Fruit fly (Drosophila melanogaster) whole organism, embryonic: ENCODE measurements around the gene RpS28a.

ENCODE experiments used
- Abd-B ChIP-seq: fragments of 200-800 bp; sonication (Bioruptor generic); optimal IDR thresholded peaks from 2 replicates; lab custom pipeline; 2018; ENCODE audit warnings: missing biosample characterization, mild to moderate bottlenecking, missing genetic modification characterization, moderate library complexity
- CG12659 ChIP-seq: fragments of 200-800 bp; sonication (Bioruptor generic); optimal IDR thresholded peaks from 3 replicates; lab custom pipeline; 2017; ENCODE audit warnings: mild to moderate bottlenecking, missing biosample characterization, missing genetic modification reagents, missing genetic modification characterization
- CG6175 ChIP-seq: fragments of 200-800 bp; sonication (Bioruptor generic); IDR thresholded peaks from 3 replicates; pipeline ENCODE4 v1.3.6; 2022; ENCODE audit warnings: missing biosample characterization, missing genetic modification characterization
- Ets97D ChIP-seq: fragments of 200-800 bp; sonication (Bioruptor generic); optimal IDR thresholded peaks from 3 replicates; lab custom pipeline; 2016; ENCODE audit warnings: missing biosample characterization, missing genetic modification characterization
- exex ChIP-seq: fragments of 200-800 bp; sonication (Bioruptor generic); optimal IDR thresholded peaks from 4 replicates; lab custom pipeline; 2018; ENCODE audit warnings: missing biosample characterization, mild to moderate bottlenecking, missing genetic modification characterization, moderate library complexity
- h ChIP-seq: fragments of >200 bp; optimal IDR thresholded peaks from 2 replicates; lab custom pipeline; 2017
- her ChIP-seq: fragments of 200-800 bp; sonication (Bioruptor generic); optimal IDR thresholded peaks from 2 replicates; lab custom pipeline; 2016; ENCODE audit warnings: missing biosample characterization, missing genetic modification characterization
- salm ChIP-seq: fragments of 200-800 bp; sonication (Bioruptor generic); optimal IDR thresholded peaks from 2 replicates; lab custom pipeline; 2018; ENCODE audit warnings: missing biosample characterization, mild to moderate bottlenecking, missing genetic modification characterization
- usp ChIP-seq: fragments of >200 bp; optimal IDR thresholded peaks from 2 replicates; lab custom pipeline; 2017; ENCODE audit warnings: missing biosample characterization, missing genetic modification characterization

dm6 chr3R:30055915-30056544, 33.6 kb upstream of the RpS28a start, which contains the start of the genes Rpp14b and spn-A:
- peak; percentile 28 for TF ChIP-seq CG12659 (GFP tag; lab: Kevin White, UChicago)
- no peak for TF ChIP-seq h (lab: Kevin White, UChicago)
- no peak for TF ChIP-seq usp (GFP tag; lab: Kevin White, UChicago)
- no peak for TF ChIP-seq Ets97D (GFP tag; lab: Kevin White, UChicago)
- no peak for TF ChIP-seq salm (tag; lab: Kevin White, UChicago)
- TF ChIP-seq her (GFP tag; lab: Kevin White, UChicago), result no peak
- TF ChIP-seq exex (tag; lab: Kevin White, UChicago), result no peak
- no peak for TF ChIP-seq Abd-B (GFP tag; lab: Kevin White, UChicago)
- TF ChIP-seq CG6175 (GFP tag; lab: Robert Waterston, UW), result no peak
